Worm (Caenorhabditis elegans) whole organism, L3 larva: Measurements from ENCODE around the gene clec-33.
A peak's percentile ranks its signal among the peaks of the same experiment; 100 is the strongest.

Source experiments
- R02D3.7 ChIP-seq: fragments of 150-350 bp; optimal IDR thresholded peaks from 2 replicates; lab custom pipeline; 2014; ENCODE audit warnings: missing biosample characterization, missing genetic modification characterization
- ZK546.5 ChIP-seq: sonication (generic microtip); optimal IDR thresholded peaks from 2 replicates; lab custom pipeline; 2017; ENCODE audit warnings: missing biosample characterization, missing genetic modification characterization
- ceh-16 ChIP-seq: sonication (generic microtip); optimal IDR thresholded peaks from 2 replicates; lab custom pipeline; 2017; ENCODE audit warnings: missing biosample characterization, missing genetic modification characterization
- ceh-82 ChIP-seq: fragments of 150-350 bp; optimal IDR thresholded peaks from 2 replicates; lab custom pipeline; 2014; ENCODE audit warnings: missing biosample characterization, missing genetic modification characterization
- ceh-9 ChIP-seq: sonication (generic microtip); optimal IDR thresholded peaks from 2 replicates; lab custom pipeline; 2018; ENCODE audit warnings: missing biosample characterization, missing genetic modification characterization
- daf-12 ChIP-seq: fragments of 150-350 bp; optimal IDR thresholded peaks from 2 replicates; lab custom pipeline; 2014; ENCODE audit warnings: missing biosample characterization, missing genetic modification reagents, missing genetic modification characterization
- egl-27 ChIP-seq: sonication (generic microtip); optimal IDR thresholded peaks from 4 replicates; lab custom pipeline; 2017; ENCODE audit warnings: missing biosample characterization, missing genetic modification reagents, missing genetic modification characterization
- egl-5 ChIP-seq: fragments of 150-350 bp; optimal IDR thresholded peaks from 2 replicates; lab custom pipeline; 2017; ENCODE audit warnings: missing biosample characterization, missing genetic modification reagents, missing genetic modification characterization, inconsistent platforms
- elt-1 ChIP-seq: fragments of 150-350 bp; optimal IDR thresholded peaks from 2 replicates; lab custom pipeline; 2014; ENCODE audit warnings: missing biosample characterization, missing genetic modification characterization
- elt-2 ChIP-seq: sonication (generic microtip); optimal IDR thresholded peaks from 2 replicates; lab custom pipeline; 2016; ENCODE audit warnings: missing genetic modification reagents, mild to moderate bottlenecking, missing genetic modification characterization, missing compliant biosample characterization
- elt-3 ChIP-seq, 3 experiments: fragments of 150-350 bp in 1 of 3; sonication (generic microtip) in 2 of 3; optimal IDR thresholded peaks; 2 replicates in 2 of 3; 4 replicates in 1 of 3; lab custom pipeline; 2014 to 2017; ENCODE audit warnings: missing biosample characterization in 3 of 3, missing genetic modification characterization in 3 of 3
- eor-1 ChIP-seq, 2 experiments: fragments of 150-350 bp; optimal IDR thresholded peaks; 2 replicates each; lab custom pipeline; 2014 to 2018; ENCODE audit warnings: missing biosample characterization in 2 of 2, missing genetic modification characterization in 2 of 2
- fkh-2 ChIP-seq: fragments of 150-350 bp; optimal IDR thresholded peaks from 2 replicates; lab custom pipeline; 2014; ENCODE audit warnings: missing biosample characterization, missing genetic modification reagents, missing genetic modification characterization
- fos-1 ChIP-seq: fragments of 150-350 bp; optimal IDR thresholded peaks from 2 replicates; lab custom pipeline; 2014; ENCODE audit warnings: missing biosample characterization, missing genetic modification characterization
- hmg-11 ChIP-seq: sonication (generic microtip); optimal IDR thresholded peaks from 2 replicates; lab custom pipeline; 2016; ENCODE audit warnings: missing genetic modification characterization, missing compliant biosample characterization
- jun-1 ChIP-seq: fragments of 150-350 bp; optimal IDR thresholded peaks from 2 replicates; lab custom pipeline; 2014; ENCODE audit warnings: missing biosample characterization, missing genetic modification reagents, missing genetic modification characterization
- lin-15B ChIP-seq: fragments of 150-350 bp; optimal IDR thresholded peaks from 2 replicates; lab custom pipeline; 2014; ENCODE audit warnings: missing biosample characterization, missing genetic modification characterization
- lsy-12 ChIP-seq: sonication (generic microtip); optimal IDR thresholded peaks from 2 replicates; lab custom pipeline; 2016; ENCODE audit warnings: mild to moderate bottlenecking, missing genetic modification characterization, missing compliant biosample characterization
- mml-1 ChIP-seq: fragments of 150-350 bp; sonication (generic microtip); optimal IDR thresholded peaks from 3 replicates; lab custom pipeline; 2014; ENCODE audit warnings: missing biosample characterization, missing genetic modification characterization
- nhr-237 ChIP-seq: fragments of 150-350 bp; optimal IDR thresholded peaks from 2 replicates; lab custom pipeline; 2014; ENCODE audit warnings: missing biosample characterization, missing genetic modification characterization
- nhr-25 ChIP-seq: sonication (generic microtip); optimal IDR thresholded peaks from 2 replicates; lab custom pipeline; 2017; ENCODE audit warnings: missing biosample characterization, missing genetic modification characterization
- nhr-28 ChIP-seq: fragments of 150-350 bp; optimal IDR thresholded peaks from 2 replicates; lab custom pipeline; 2014; ENCODE audit warnings: missing biosample characterization, missing genetic modification characterization
- nhr-43 ChIP-seq: sonication (generic microtip); optimal IDR thresholded peaks from 2 replicates; lab custom pipeline; 2016; ENCODE audit warnings: mild to moderate bottlenecking, missing genetic modification characterization, missing compliant biosample characterization; ENCODE audit not compliant: poor library complexity, severe bottlenecking
- nhr-67 ChIP-seq: fragments of 150-350 bp; optimal IDR thresholded peaks from 2 replicates; lab custom pipeline; 2014; ENCODE audit warnings: missing biosample characterization, missing genetic modification characterization
- nhr-76 ChIP-seq: fragments of 150-350 bp; sonication (generic microtip); optimal IDR thresholded peaks from 5 replicates; lab custom pipeline; 2014; ENCODE audit warnings: missing biosample characterization, missing genetic modification characterization
- nhr-77 ChIP-seq: fragments of 150-350 bp; optimal IDR thresholded peaks from 2 replicates; lab custom pipeline; 2014; ENCODE audit warnings: missing biosample characterization, missing genetic modification characterization
- pha-4 ChIP-seq: fragments of 150-350 bp; optimal IDR thresholded peaks from 2 replicates; lab custom pipeline; 2014; ENCODE audit warnings: missing biosample characterization, missing genetic modification reagents, missing genetic modification characterization
- sea-2 ChIP-seq: fragments of 150-350 bp; sonication (generic microtip); optimal IDR thresholded peaks from 4 replicates; lab custom pipeline; 2014; ENCODE audit warnings: missing biosample characterization, missing genetic modification reagents, missing genetic modification characterization
- skn-1 ChIP-seq: fragments of 150-350 bp; optimal IDR thresholded peaks from 2 replicates; lab custom pipeline; 2014; ENCODE audit warnings: missing biosample characterization, missing genetic modification characterization
- snpc-4 ChIP-seq: fragments of 150-350 bp; optimal IDR thresholded peaks from 2 replicates; lab custom pipeline; 2014; ENCODE audit warnings: missing biosample characterization, missing genetic modification characterization
- tbx-2 ChIP-seq: sonication (generic microtip); optimal IDR thresholded peaks from 2 replicates; lab custom pipeline; 2016; ENCODE audit warnings: mild to moderate bottlenecking, missing genetic modification characterization, missing compliant biosample characterization
- unc-39 ChIP-seq: sonication (generic microtip); optimal IDR thresholded peaks from 4 replicates; lab custom pipeline; 2017; ENCODE audit warnings: missing biosample characterization, missing genetic modification characterization
- ztf-11 ChIP-seq: fragments of 150-350 bp; optimal IDR thresholded peaks from 2 replicates; lab custom pipeline; 2014; ENCODE audit warnings: missing biosample characterization, missing genetic modification characterization

Gene clec-33

DNA sequence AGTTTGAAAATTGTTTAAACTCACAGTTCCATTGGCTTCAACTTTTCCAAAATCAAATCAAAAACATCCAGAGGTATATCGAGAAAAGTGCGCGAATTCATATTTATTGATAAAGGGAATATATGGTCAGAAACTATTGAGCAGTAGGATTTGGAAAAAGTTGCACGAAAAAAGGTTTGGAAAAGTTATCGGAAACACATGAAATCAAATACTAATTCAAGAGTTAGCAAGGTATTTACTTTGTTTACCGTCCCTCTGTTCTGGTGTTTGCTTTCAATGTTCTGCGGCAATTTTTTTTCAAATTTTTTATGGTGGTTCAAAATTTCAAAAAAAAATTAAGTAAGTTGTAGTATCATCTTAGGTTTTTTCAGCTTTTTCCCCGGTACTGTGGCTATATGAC is 29.7 kb upstream of the clec-33 start, which contains the start of gene fbxa-45:
Gene fbxa-45 (minus strand): TSS at position 101 of the 400 bp plus-strand sequence.
- no peak for TF ChIP-seq lin-15B (tag; lab: Kevin White, UChicago)
- no peak for TF ChIP-seq ceh-16
- no peak for TF ChIP-seq egl-27 (tag; lab: Kevin White, UChicago)

DNA sequence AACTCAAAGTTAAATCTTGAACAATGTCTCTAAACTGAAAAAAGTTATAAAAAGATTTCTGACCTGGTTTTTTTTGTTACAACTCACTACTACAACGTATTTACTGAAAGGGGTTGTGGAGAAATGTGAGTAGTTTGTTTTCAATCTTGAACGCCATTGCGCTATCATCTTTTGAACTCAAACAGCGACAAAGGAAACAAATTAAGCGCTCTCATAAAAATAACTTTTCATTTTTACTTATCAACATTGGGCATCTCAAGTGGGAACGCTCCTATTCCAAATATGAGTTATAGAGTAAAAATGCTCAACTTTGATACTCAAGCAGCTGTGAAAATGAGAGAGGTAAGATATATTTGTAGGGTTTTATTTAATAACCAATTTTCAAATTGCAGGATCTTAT is 23.8 kb upstream of the clec-33 start, which contains the start of gene F09C6.15:
Gene F09C6.15 (plus strand): TSS at position 301 of the 400 bp plus-strand sequence.
- TF ChIP-seq elt-2 (tag; lab: Kevin White, UChicago) = no peak
- TF ChIP-seq lsy-12 (tag; lab: Kevin White, UChicago) = no peak
- no peak for TF ChIP-seq nhr-67 (tag; lab: Kevin White, UChicago)
- TF ChIP-seq hmg-11 (tag; lab: Kevin White, UChicago) = no peak
- no peak for TF ChIP-seq daf-12
- no peak for TF ChIP-seq skn-1 (tag; lab: Kevin White, UChicago)
- no peak for TF ChIP-seq nhr-25
- no peak for TF ChIP-seq elt-3 (tag; optimal IDR thresholded peaks at IDR 0.05; lab: Kevin White, UChicago)
- TF ChIP-seq ceh-9 (tag; lab: Kevin White, UChicago) = no peak

DNA sequence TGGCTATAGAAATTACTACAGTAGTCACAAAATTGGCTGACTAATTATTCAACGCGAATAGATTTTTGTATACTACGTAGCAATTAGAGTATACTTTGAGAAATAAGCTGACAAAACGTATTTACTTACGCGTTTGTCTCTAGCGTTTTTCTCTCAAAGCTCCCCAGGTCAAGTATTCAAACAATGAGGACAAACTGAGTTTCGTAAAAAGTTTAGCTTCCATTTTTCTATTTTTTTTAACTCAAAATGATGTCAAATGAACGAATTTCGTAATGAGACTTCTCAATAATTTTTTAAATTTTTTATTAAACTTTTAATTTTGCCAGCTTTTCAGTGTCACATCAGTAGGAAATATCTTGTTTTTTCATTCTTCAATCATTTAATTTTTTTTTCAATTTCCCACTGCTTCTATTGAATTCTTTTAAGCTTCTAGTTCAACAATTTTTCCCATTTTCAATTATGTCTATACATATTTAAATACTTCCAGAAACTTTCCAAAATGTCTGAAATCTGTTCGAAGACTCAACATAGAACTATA is 19.2 kb upstream of the clec-33 start, which contains the start of the genes ifas-2 and fbxa-44:
Gene ifas-2 (minus strand): TSS at position 101 of the 538 bp plus-strand sequence.
Gene fbxa-44 (plus strand): TSS at position 488 of the 538 bp plus-strand sequence.
- TF ChIP-seq nhr-77 (no peak), elt-3 (tag; optimal IDR thresholded peaks at IDR 0.05; lab: Kevin White, UChicago) (no peak), elt-2 (tag; lab: Kevin White, UChicago) (no peak), tbx-2 (tag; lab: Kevin White, UChicago) (no peak), jun-1 (tag; lab: Kevin White, UChicago) (no peak), ZK546.5 (tag; lab: Kevin White, UChicago) (no peak), elt-1 (tag; lab: Kevin White, UChicago) (no peak), fos-1 (tag; lab: Kevin White, UChicago) (no peak), unc-39 (tag; lab: Kevin White, UChicago) (no peak), eor-1 (tag; optimal IDR thresholded peaks at IDR 0.05; lab: Kevin White, UChicago) (no peak), fkh-2 (no peak), nhr-43 (tag; lab: Kevin White, UChicago) (no peak), lsy-12 (tag; lab: Kevin White, UChicago) (no peak), daf-12 (no peak), egl-5 (tag; lab: Kevin White, UChicago) (no peak), nhr-67 (tag; lab: Kevin White, UChicago) (no peak), nhr-28 (no peak), nhr-76 (tag; lab: Kevin White, UChicago) (no peak), R02D3.7 (tag; lab: Kevin White, UChicago) (no peak)

DNA sequence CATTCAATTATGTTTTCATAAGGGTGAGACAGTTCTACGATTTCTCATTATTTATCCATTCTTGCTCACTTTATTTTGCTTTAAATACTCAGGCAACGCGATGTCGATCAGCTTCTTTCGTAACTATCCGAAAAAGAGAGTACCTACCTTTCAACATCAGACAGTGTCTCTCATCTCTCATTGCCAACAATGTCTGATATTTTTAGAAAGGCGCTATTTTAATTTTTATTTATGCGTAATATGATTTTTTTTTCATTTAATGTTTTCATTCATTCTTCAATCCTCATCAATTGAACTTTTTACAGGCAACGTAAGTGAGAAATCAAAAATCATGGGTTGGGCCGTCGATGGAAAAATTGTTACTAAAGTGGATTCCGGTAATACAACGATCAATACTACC is 15.1 kb upstream of the clec-33 start, which contains the start of gene F09C6.13:
Gene F09C6.13 (plus strand): TSS at position 301 of the 400 bp plus-strand sequence.
- TF ChIP-seq unc-39 (tag; lab: Kevin White, UChicago) = no peak
- no peak for TF ChIP-seq sea-2 (GFP tag; lab: Kevin White, UChicago)
- TF ChIP-seq snpc-4 (tag; lab: Kevin White, UChicago) = no peak
- no peak for TF ChIP-seq ztf-11
- TF ChIP-seq nhr-25 = no peak
- TF ChIP-seq elt-2 (tag; lab: Kevin White, UChicago) = no peak
- no peak for TF ChIP-seq mml-1 (tag; lab: Kevin White, UChicago)
- TF ChIP-seq nhr-76 (tag; lab: Kevin White, UChicago) = no peak
- no peak for TF ChIP-seq nhr-237
- no peak for TF ChIP-seq skn-1 (tag; lab: Kevin White, UChicago)
- TF ChIP-seq lin-15B (tag; lab: Kevin White, UChicago) = no peak

DNA sequence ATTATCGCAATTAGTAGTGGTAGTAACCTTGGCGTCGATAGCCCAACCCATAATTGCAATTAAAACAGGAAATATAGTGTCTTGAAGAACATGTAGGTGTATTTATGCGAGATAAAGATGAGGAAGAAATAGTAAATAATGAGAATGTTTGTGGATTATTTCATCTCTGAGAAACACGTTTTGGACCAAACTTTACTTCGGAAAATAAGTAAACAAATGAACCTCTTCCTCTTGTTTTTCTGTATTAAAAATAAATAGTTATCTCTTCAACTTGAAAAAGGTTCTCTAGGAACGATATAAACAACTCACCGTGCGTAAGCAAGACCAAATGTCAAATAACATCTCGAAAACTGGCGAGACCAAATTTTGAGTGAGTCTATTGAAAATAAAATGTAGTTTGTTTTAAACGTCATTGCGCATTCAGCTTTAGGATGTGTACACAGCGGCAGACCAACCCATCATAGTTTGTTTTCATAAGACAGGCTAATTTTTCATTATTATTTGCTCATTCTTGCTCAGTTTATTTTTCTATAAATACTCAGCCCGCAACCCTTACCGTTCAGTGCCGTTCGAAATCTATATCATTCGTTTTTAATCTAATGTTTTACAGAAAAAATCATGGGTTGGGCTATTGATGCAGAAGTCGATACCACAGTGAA is 12.7 kb upstream of the clec-33 start, which contains the start of the genes F09C6.11 and F09C6.12:
Gene F09C6.11 (minus strand): TSS at position 51 of the 659 bp plus-strand sequence.
Gene F09C6.12 (plus strand): TSS at position 609 of the 659 bp plus-strand sequence.
- TF ChIP-seq fkh-2 = no peak
- peak; percentile 95 for TF ChIP-seq pha-4 (tag; lab: Kevin White, UChicago)
- no peak for TF ChIP-seq ceh-82 (tag; lab: Kevin White, UChicago)
- no peak for TF ChIP-seq tbx-2 (tag; lab: Kevin White, UChicago)
